Worm (Caenorhabditis elegans) whole organism, L2 larva: ENCODE results near the gene hot-2.

Experiments used
- ZK546.5 ChIP-seq: sonication (generic microtip); optimal IDR thresholded peaks from 2 replicates; lab custom pipeline; 2017; ENCODE audit warnings: missing biosample characterization, missing genetic modification characterization
- aly-2 ChIP-seq: fragments of 150-350 bp; optimal IDR thresholded peaks from 2 replicates; lab custom pipeline; 2014; ENCODE audit warnings: missing biosample characterization, missing genetic modification characterization
- ama-1 ChIP-seq: fragments of 150-350 bp; optimal IDR thresholded peaks from 2 replicates; lab custom pipeline; 2018; ENCODE audit warnings: inconsistent platforms
- ceh-82 ChIP-seq: fragments of 150-350 bp; optimal IDR thresholded peaks from 2 replicates; lab custom pipeline; 2014; ENCODE audit warnings: missing biosample characterization, missing genetic modification characterization
- dmd-4 ChIP-seq: sonication (generic microtip); optimal IDR thresholded peaks from 2 replicates; lab custom pipeline; 2017; ENCODE audit warnings: missing biosample characterization, missing genetic modification characterization
- elt-1 ChIP-seq: fragments of 150-350 bp; optimal IDR thresholded peaks from 2 replicates; lab custom pipeline; 2014; ENCODE audit warnings: missing biosample characterization, missing genetic modification characterization
- elt-3 ChIP-seq: sonication (generic microtip); optimal IDR thresholded peaks from 2 replicates; lab custom pipeline; 2017; ENCODE audit warnings: missing biosample characterization, missing genetic modification characterization
- fos-1 ChIP-seq: fragments of 150-350 bp; optimal IDR thresholded peaks from 2 replicates; lab custom pipeline; 2014; ENCODE audit warnings: missing biosample characterization, missing genetic modification characterization
- lsy-2 ChIP-seq, 2 experiments: fragments of 150-350 bp in 1 of 2; sonication (generic microtip) in 1 of 2; optimal IDR thresholded peaks; 2 replicates each; lab custom pipeline; 2014 to 2017; ENCODE audit warnings: missing biosample characterization in 2 of 2, missing genetic modification characterization in 2 of 2
- nhr-11 ChIP-seq: fragments of 150-350 bp; optimal IDR thresholded peaks from 2 replicates; lab custom pipeline; 2014; ENCODE audit warnings: missing biosample characterization, missing genetic modification characterization
- nhr-237 ChIP-seq: fragments of 150-350 bp; optimal IDR thresholded peaks from 2 replicates; lab custom pipeline; 2014; ENCODE audit warnings: missing biosample characterization, missing genetic modification characterization
- zag-1 ChIP-seq: fragments of 150-350 bp; optimal IDR thresholded peaks from 2 replicates; lab custom pipeline; 2014; ENCODE audit warnings: missing biosample characterization, missing genetic modification characterization
- ztf-11 ChIP-seq: sonication (generic microtip); optimal IDR thresholded peaks from 2 replicates; lab custom pipeline; 2017; ENCODE audit warnings: missing biosample characterization, missing genetic modification characterization

DNA sequence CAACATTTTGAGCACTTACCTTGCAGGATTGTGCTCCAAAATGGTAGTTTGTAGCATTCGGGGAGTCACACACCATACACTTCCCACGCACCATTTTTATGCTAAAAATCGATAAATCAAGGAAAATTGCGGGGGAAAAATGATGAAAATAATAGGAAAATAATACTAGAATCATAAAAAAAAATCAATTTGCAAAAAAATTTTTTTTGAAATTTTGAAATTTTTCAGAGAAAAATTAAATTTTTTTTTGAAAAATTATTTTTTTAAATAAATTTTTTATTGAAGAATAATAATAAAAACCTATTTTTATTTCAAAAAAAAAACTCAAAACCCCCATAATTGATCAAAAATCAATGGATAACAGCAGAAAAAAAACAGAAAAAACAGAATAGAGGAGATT is 37.2 kb downstream of the hot-2 start, which contains the start of gene nhr-79:
- TF ChIP-seq dmd-4 (tag; lab: Kevin White, UChicago), result no peak
- TF ChIP-seq elt-3 (tag; lab: Kevin White, UChicago), result no peak
- TF ChIP-seq nhr-237, result no peak
- TF ChIP-seq ama-1, result no peak
- no peak for TF ChIP-seq lsy-2 (tag; optimal IDR thresholded peaks at IDR 0.05; lab: Kevin White, UChicago)
- TF ChIP-seq fos-1, result no peak
- TF ChIP-seq ZK546.5, result no peak
- TF ChIP-seq zag-1, result no peak
- no peak for TF ChIP-seq ztf-11 (tag; lab: Kevin White, UChicago)
- no peak for TF ChIP-seq ceh-82 (tag; lab: Kevin White, UChicago)
- TF ChIP-seq nhr-11 (tag; lab: Kevin White, UChicago), result no peak
- TF ChIP-seq elt-1 (tag; lab: Kevin White, UChicago), result no peak
- TF ChIP-seq aly-2 (tag; lab: Kevin White, UChicago), result no peak
